Worm (Caenorhabditis elegans) whole organism, L2 larva: ENCODE results near the gene srh-298.

Experiments
- ama-1 ChIP-seq: fragments of 150-350 bp; optimal IDR thresholded peaks from 2 replicates; lab custom pipeline; 2018; ENCODE audit warnings: inconsistent platforms
- lsy-2 ChIP-seq, 2 experiments: fragments of 150-350 bp in 1 of 2; sonication (generic microtip) in 1 of 2; optimal IDR thresholded peaks; 2 replicates each; lab custom pipeline; 2014 to 2017; ENCODE audit warnings: missing biosample characterization in 2 of 2, missing genetic modification characterization in 2 of 2
- unc-62 ChIP-seq: fragments of 150-350 bp; optimal IDR thresholded peaks from 2 replicates; lab custom pipeline; 2014; ENCODE audit warnings: missing biosample characterization, missing genetic modification reagents, missing genetic modification characterization

DNA sequence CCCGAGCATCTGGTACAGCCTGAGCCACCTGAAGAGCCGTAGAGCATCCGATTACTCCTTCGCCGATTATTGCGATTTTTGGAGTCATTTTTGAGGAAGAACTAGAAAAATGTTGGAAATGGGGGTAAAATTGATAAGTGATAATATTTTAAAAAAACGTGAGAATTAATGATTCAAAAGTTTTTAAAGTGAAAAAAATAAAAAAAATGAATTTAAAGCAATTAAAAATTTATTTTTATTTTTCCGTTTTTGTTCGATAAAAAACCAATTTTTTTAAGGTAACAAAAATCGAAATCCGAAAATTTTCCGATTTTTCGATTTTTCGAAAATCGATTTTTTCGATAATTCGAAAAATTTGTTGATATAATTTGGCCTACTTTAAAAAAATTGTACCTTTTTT lies 41.5 kb upstream of the srh-298 start, which contains the start of gene ddo-1:
- TF ChIP-seq ama-1 (lab: Kevin White, UChicago) (no peak), lsy-2 (tag; optimal IDR thresholded peaks at IDR 0.05; lab: Kevin White, UChicago) (no peak), unc-62 (no peak)
